Fruit fly (Drosophila melanogaster) whole organism, embryonic: ENCODE data around the gene CG3603.

Experiments
- Atf-2 ChIP-seq: fragments of 200-800 bp; sonication (Bioruptor generic); optimal IDR thresholded peaks from 2 replicates; lab custom pipeline; 2016; ENCODE audit warnings: missing biosample characterization, missing genetic modification characterization
- Awh ChIP-seq: fragments of 200-800 bp; sonication (Bioruptor generic); IDR thresholded peaks from 2 replicates; pipeline ENCODE4, ENCODE4 v1.3.6; 2022; ENCODE audit warnings: missing biosample characterization, missing genetic modification characterization
- CG1024 ChIP-seq: fragments of 200-800 bp; sonication (Bioruptor generic); IDR thresholded peaks from 2 replicates; pipeline ENCODE4 v1.3.6; 2022; ENCODE audit warnings: missing biosample characterization, missing genetic modification characterization
- CG12104 ChIP-seq: fragments of 200-800 bp; sonication (Bioruptor generic); optimal IDR thresholded peaks from 3 replicates; lab custom pipeline; 2016; ENCODE audit warnings: missing biosample characterization, missing genetic modification characterization
- CG12391 ChIP-seq: fragments of 200-800 bp; sonication (Bioruptor generic); optimal IDR thresholded peaks from 3 replicates; lab custom pipeline; 2018; ENCODE audit warnings: missing biosample characterization, mild to moderate bottlenecking, missing genetic modification characterization, moderate library complexity
- CG13424 ChIP-seq: fragments of 200-800 bp; sonication (Bioruptor generic); optimal IDR thresholded peaks from 2 replicates; lab custom pipeline; 2019; ENCODE audit warnings: missing biosample characterization, mild to moderate bottlenecking, missing genetic modification characterization, moderate library complexity
- CG14050 ChIP-seq: fragments of 200-800 bp; sonication (Bioruptor generic); IDR thresholded peaks from 3 replicates; pipeline ENCODE4 v1.3.6; 2022; ENCODE audit warnings: missing biosample characterization, missing genetic modification characterization
- CG15601 ChIP-seq: fragments of 200-800 bp; sonication (Bioruptor generic); optimal IDR thresholded peaks from 3 replicates; lab custom pipeline; 2019; ENCODE audit warnings: missing biosample characterization, mild to moderate bottlenecking, missing genetic modification characterization, moderate library complexity
- CG16863 ChIP-seq: fragments of 200-800 bp; sonication (Bioruptor generic); optimal IDR thresholded peaks from 3 replicates; lab custom pipeline; 2016; ENCODE audit warnings: missing biosample characterization, missing genetic modification characterization
- CG17328 ChIP-seq: fragments of 200-800 bp; sonication (Bioruptor generic); IDR thresholded peaks from 2 replicates; pipeline ENCODE4 v1.3.6; 2022; ENCODE audit warnings: missing biosample characterization, missing genetic modification characterization
- CG18764 ChIP-seq: fragments of 200-800 bp; sonication (Bioruptor generic); optimal IDR thresholded peaks from 3 replicates; lab custom pipeline; 2016; ENCODE audit warnings: missing biosample characterization, missing genetic modification characterization
- CG2116 ChIP-seq: fragments of 200-800 bp; sonication (Bioruptor generic); optimal IDR thresholded peaks from 3 replicates; lab custom pipeline; 2018; ENCODE audit warnings: missing biosample characterization, mild to moderate bottlenecking, missing genetic modification characterization
- CG2712 ChIP-seq: fragments of 200-800 bp; optimal IDR thresholded peaks from 3 replicates; lab custom pipeline; 2019; ENCODE audit warnings: missing biosample characterization, mild to moderate bottlenecking, missing genetic modification characterization, moderate library complexity
- CG31441 ChIP-seq: fragments of 200-800 bp; sonication (Bioruptor generic); IDR thresholded peaks from 2 replicates; pipeline ENCODE4 v1.3.6; 2022; ENCODE audit warnings: missing biosample characterization, missing genetic modification characterization
- CG3163 ChIP-seq: fragments of 200-800 bp; sonication (Bioruptor generic); optimal IDR thresholded peaks from 3 replicates; lab custom pipeline; 2016; ENCODE audit warnings: missing biosample characterization, missing genetic modification characterization
- CG4360 ChIP-seq: fragments of 200-800 bp; sonication (Bioruptor generic); IDR thresholded peaks from 2 replicates; pipeline ENCODE4 v1.3.6; 2022; ENCODE audit warnings: missing biosample characterization, missing genetic modification characterization
- CG9609 ChIP-seq: fragments of 200-800 bp; sonication (Bioruptor generic); optimal IDR thresholded peaks from 3 replicates; lab custom pipeline; 2016; ENCODE audit warnings: missing biosample characterization, missing genetic modification characterization
- D19A ChIP-seq: fragments of 200-800 bp; optimal IDR thresholded peaks from 3 replicates; lab custom pipeline; 2019; ENCODE audit warnings: missing biosample characterization, mild to moderate bottlenecking, missing genetic modification characterization, moderate library complexity
- GATAe ChIP-seq: fragments of 200-800 bp; sonication (Bioruptor generic); conservative IDR thresholded peaks from 2 replicates; pipeline ENCODE4 v1.3.6; 2022; ENCODE audit warnings: missing biosample characterization, missing genetic modification characterization
- HLHmδ ChIP-seq: fragments of 200-800 bp; sonication (Bioruptor generic); optimal IDR thresholded peaks from 2 replicates; lab custom pipeline; 2018; ENCODE audit warnings: missing biosample characterization, mild to moderate bottlenecking, missing genetic modification characterization, moderate library complexity
- Hand ChIP-seq: fragments of 200-800 bp; sonication (Bioruptor generic); optimal IDR thresholded peaks from 2 replicates; lab custom pipeline; 2017; ENCODE audit warnings: mild to moderate bottlenecking, missing biosample characterization, missing genetic modification reagents, missing genetic modification characterization
- Hr78 ChIP-seq, 2 experiments: fragments of 200-800 bp in 1 of 2; fragments of >200 bp in 1 of 2; sonication (Bioruptor generic) in 1 of 2; optimal IDR thresholded peaks; 2 replicates each; lab custom pipeline; 2017 to 2019; ENCODE audit warnings: missing biosample characterization in 2 of 2, missing genetic modification characterization in 2 of 2, mild to moderate bottlenecking in 1 of 2, moderate library complexity in 1 of 2
- Kr ChIP-seq: fragments of 200-800 bp; sonication (Bioruptor generic); optimal IDR thresholded peaks from 2 replicates; lab custom pipeline; 2017; ENCODE audit warnings: missing biosample characterization, mild to moderate bottlenecking, missing genetic modification characterization
- Lhr ChIP-seq: fragments of 200-800 bp; sonication (Bioruptor generic); optimal IDR thresholded peaks from 3 replicates; lab custom pipeline; 2017; ENCODE audit warnings: mild to moderate bottlenecking, missing biosample characterization, missing genetic modification reagents, missing genetic modification characterization
- Sry-δ ChIP-seq: fragments of 200-800 bp; sonication (Bioruptor generic); optimal IDR thresholded peaks from 2 replicates; lab custom pipeline; 2016; ENCODE audit warnings: missing biosample characterization, missing genetic modification characterization
- br ChIP-seq: fragments of >200 bp; optimal IDR thresholded peaks from 2 replicates; lab custom pipeline; 2017
- cg ChIP-seq: fragments of 200-800 bp; sonication (Bioruptor generic); optimal IDR thresholded peaks from 3 replicates; lab custom pipeline; 2019; ENCODE audit warnings: missing biosample characterization, mild to moderate bottlenecking, missing genetic modification characterization, moderate library complexity
- disco-r ChIP-seq: fragments of 200-800 bp; sonication (Bioruptor generic); optimal IDR thresholded peaks from 2 replicates; lab custom pipeline; 2016; ENCODE audit warnings: missing biosample characterization, missing genetic modification characterization
- fu2 ChIP-seq: fragments of 200-800 bp; sonication (Bioruptor generic); optimal IDR thresholded peaks from 2 replicates; lab custom pipeline; 2016; ENCODE audit warnings: missing biosample characterization, missing genetic modification characterization
- gce ChIP-seq: fragments of 200-800 bp; sonication (Bioruptor generic); IDR thresholded peaks from 3 replicates; pipeline ENCODE4 v1.3.6; 2022; ENCODE audit warnings: missing biosample characterization, missing genetic modification characterization
- grn ChIP-seq: fragments of 200-800 bp; sonication (Bioruptor generic); optimal IDR thresholded peaks from 3 replicates; lab custom pipeline; 2017; ENCODE audit warnings: missing biosample characterization, missing genetic modification characterization
- hth ChIP-seq: fragments of >200 bp; optimal IDR thresholded peaks from 2 replicates; lab custom pipeline; 2017; ENCODE audit warnings: inconsistent platforms
- insv ChIP-seq, 2 experiments: fragments of 200-800 bp; sonication (Bioruptor generic); optimal IDR thresholded peaks; 3 replicates each; lab custom pipeline; 2016 to 2018; ENCODE audit warnings: missing biosample characterization in 2 of 2, missing genetic modification characterization in 2 of 2
- kni ChIP-seq: fragments of 200-800 bp; sonication (Bioruptor generic); optimal IDR thresholded peaks from 3 replicates; lab custom pipeline; 2017; ENCODE audit warnings: mild to moderate bottlenecking, missing biosample characterization, missing genetic modification reagents, missing genetic modification characterization
- lilli ChIP-seq: fragments of 200-800 bp; sonication (Bioruptor generic); optimal IDR thresholded peaks from 3 replicates; lab custom pipeline; 2016; ENCODE audit warnings: missing biosample characterization, missing genetic modification characterization
- mld ChIP-seq: fragments of 200-800 bp; sonication (Bioruptor generic); IDR thresholded peaks from 3 replicates; pipeline ENCODE4 v1.3.6; 2022; ENCODE audit warnings: missing biosample characterization, missing genetic modification characterization; ENCODE audit not compliant: partially characterized antibody
- otp ChIP-seq: fragments of 200-800 bp; sonication (Bioruptor generic); IDR thresholded peaks from 3 replicates; pipeline ENCODE4, ENCODE4 v1.3.6; 2022; ENCODE audit warnings: missing biosample characterization, missing genetic modification characterization
- peb ChIP-seq: fragments of 200-800 bp; sonication (Bioruptor generic); IDR thresholded peaks from 2 replicates; pipeline ENCODE4 v1.3.6; 2022; ENCODE audit warnings: missing biosample characterization, missing genetic modification characterization
- pfk ChIP-seq: fragments of 200-800 bp; sonication (Bioruptor generic); optimal IDR thresholded peaks from 2 replicates; lab custom pipeline; 2018; ENCODE audit warnings: missing biosample characterization, mild to moderate bottlenecking, missing genetic modification characterization, moderate library complexity
- pros ChIP-seq: fragments of 200-800 bp; sonication (Bioruptor generic); optimal IDR thresholded peaks from 3 replicates; lab custom pipeline; 2019; ENCODE audit warnings: missing biosample characterization, mild to moderate bottlenecking, missing genetic modification characterization, moderate library complexity
- sens ChIP-seq: fragments of 200-800 bp; sonication (Bioruptor generic); peaks from one replicate; lab custom pipeline; 2016; ENCODE audit warnings: missing biosample characterization, missing genetic modification characterization
- tap ChIP-seq: fragments of 200-800 bp; optimal IDR thresholded peaks from 3 replicates; lab custom pipeline; 2019; ENCODE audit warnings: missing biosample characterization, mild to moderate bottlenecking, missing genetic modification characterization, moderate library complexity
- zen ChIP-seq: fragments of 200-800 bp; sonication (Bioruptor generic); optimal IDR thresholded peaks from 3 replicates; lab custom pipeline; 2018; ENCODE audit warnings: missing biosample characterization, mild to moderate bottlenecking, missing genetic modification characterization, moderate library complexity
- zen2 ChIP-seq: fragments of 200-800 bp; sonication (Bioruptor generic); IDR thresholded peaks from 3 replicates; pipeline ENCODE4 v1.3.6; 2022; ENCODE audit warnings: missing biosample characterization, missing genetic modification characterization; ENCODE audit not compliant: partially characterized antibody

CG3603 gene

dm6 chrX:2980290-2980689 is 32.5 kb downstream of the CG3603 start (continued):
- TF ChIP-seq CG18764 (GFP tag; lab: Kevin White, UChicago), result no peak
- TF ChIP-seq D19A (tag; lab: Kevin White, UChicago), result peak; percentile 97
- peak; percentile 18 for TF ChIP-seq CG15601 (tag; lab: Kevin White, UChicago)
- no peak for TF ChIP-seq otp (GFP tag; lab: Robert Waterston, UW)
- TF ChIP-seq CG31441 (GFP tag; lab: Robert Waterston, UW), result 0 out of 2 replicates have a peak, but pooled peaks have one; percentile 24
- TF ChIP-seq CG2712 (tag; lab: Kevin White, UChicago), result peak; percentile 29

- TF ChIP-seq fu2, result no peak
- TF ChIP-seq CG4360 (GFP tag; lab: Robert Waterston, UW), result no peak
- TF ChIP-seq CG17328 (GFP tag; lab: Robert Waterston, UW), result no peak
- TF ChIP-seq zen2, result no peak
- TF ChIP-seq lilli (GFP tag; lab: Kevin White, UChicago), result no peak
- no peak for TF ChIP-seq disco-r (GFP tag; lab: Kevin White, UChicago)
- peak; percentile 94 for TF ChIP-seq pros (GFP tag; lab: Kevin White, UChicago)
- no peak for TF ChIP-seq peb (GFP tag; lab: Robert Waterston, UW)
- no peak for TF ChIP-seq CG1024 (GFP tag; lab: Robert Waterston, UW)
- TF ChIP-seq CG14050, result no peak
- TF ChIP-seq CG3163 (GFP tag; lab: Kevin White, UChicago), result no peak
- TF ChIP-seq CG13424 (tag; lab: Kevin White, UChicago), result no peak
- TF ChIP-seq HLHmδ (GFP tag; lab: Kevin White, UChicago), result no peak
- TF ChIP-seq Lhr (GFP tag; lab: Kevin White, UChicago), result no peak
- TF ChIP-seq Hr78 (GFP tag; optimal IDR thresholded peaks at IDR 0.05; lab: Kevin White, UChicago), result peak in 1 of 2 experiments; percentile 74
- no peak for TF ChIP-seq pfk
- peak; percentile 95 for TF ChIP-seq zen (tag; lab: Kevin White, UChicago)
- TF ChIP-seq mld, result no peak
- peak in 1 of 2 experiments; percentile 5 for TF ChIP-seq insv (GFP tag; optimal IDR thresholded peaks at IDR 0.05; lab: Kevin White, UChicago)
- no peak for TF ChIP-seq br (lab: Kevin White, UChicago)
- no peak for TF ChIP-seq Sry-δ (GFP tag; lab: Kevin White, UChicago)
- TF ChIP-seq CG2116 (GFP tag; lab: Kevin White, UChicago), result no peak
- no peak for TF ChIP-seq Hand (GFP tag; lab: Kevin White, UChicago)
- TF ChIP-seq GATAe (GFP tag; lab: Robert Waterston, UW), result no peak
- 0 out of 2 replicates have a peak, but pooled peaks have one; percentile 35 for TF ChIP-seq Awh (GFP tag; lab: Robert Waterston, UW)
- TF ChIP-seq kni (GFP tag; lab: Kevin White, UChicago), result peak; percentile 6
- no peak for TF ChIP-seq tap (tag; lab: Kevin White, UChicago)
- no peak for TF ChIP-seq CG12391
- TF ChIP-seq grn, result peak; percentile 64
- TF ChIP-seq CG16863 (GFP tag; lab: Kevin White, UChicago), result no peak
- TF ChIP-seq Kr (GFP tag; lab: Kevin White, UChicago), result no peak
- peak; percentile 9 for TF ChIP-seq sens (GFP tag; lab: Kevin White, UChicago)
- TF ChIP-seq Atf-2 (GFP tag; lab: Kevin White, UChicago), result no peak
- no peak for TF ChIP-seq otp (GFP tag; lab: Robert Waterston, UW)
- TF ChIP-seq CG9609 (GFP tag; lab: Kevin White, UChicago), result no peak
- TF ChIP-seq CG15601 (tag; lab: Kevin White, UChicago), result no peak
- TF ChIP-seq cg (GFP tag; lab: Kevin White, UChicago), result peak; percentile 55
- TF ChIP-seq gce, result 0 out of 3 replicates have a peak, but pooled peaks have one; percentile 16
- TF ChIP-seq CG12104 (GFP tag; lab: Kevin White, UChicago), result no peak
- TF ChIP-seq hth (lab: Kevin White, UChicago), result peak; percentile 18
Measured at dm6 chrX:2982441-2982995, 34.7 kb downstream of the CG3603 start.
